Worm (Caenorhabditis elegans): ENCODE results near the gene AH9.6.

Gene AH9.6

DNA sequence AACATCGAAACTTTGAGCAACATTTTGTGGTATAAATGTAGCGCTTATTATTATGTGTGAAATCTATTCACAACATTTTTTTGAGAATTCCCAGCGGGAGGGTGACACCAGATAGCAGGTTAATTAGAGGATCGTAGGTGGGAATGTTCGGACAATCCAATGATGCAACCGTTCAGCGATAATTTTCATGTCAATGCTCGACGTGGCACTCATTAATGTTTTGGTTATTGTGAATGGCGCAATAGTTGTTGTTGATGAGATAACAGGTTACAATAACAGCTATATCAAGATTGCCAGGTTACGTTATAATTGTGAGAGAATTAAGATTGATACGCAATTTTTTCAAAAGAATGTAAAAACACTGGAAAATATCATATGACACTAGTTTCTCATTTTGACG, 36.6 kb downstream of the AH9.6 start:
- TF ChIP-seq nhr-21 (tag; optimal IDR thresholded peaks at IDR 0.05) (no peak), nhr-23 (tag; optimal IDR thresholded peaks at IDR 0.05) (no peak), C34F6.9 (tag; optimal IDR thresholded peaks at IDR 0.05) (no peak), dmd-4 (tag; optimal IDR thresholded peaks at IDR 0.05) (no peak), ztf-1 (GFP tag; conservative IDR thresholded peaks at IDR 0.05) (no peak), lin-11 (tag; optimal IDR thresholded peaks at IDR 0.05) (no peak)

DNA sequence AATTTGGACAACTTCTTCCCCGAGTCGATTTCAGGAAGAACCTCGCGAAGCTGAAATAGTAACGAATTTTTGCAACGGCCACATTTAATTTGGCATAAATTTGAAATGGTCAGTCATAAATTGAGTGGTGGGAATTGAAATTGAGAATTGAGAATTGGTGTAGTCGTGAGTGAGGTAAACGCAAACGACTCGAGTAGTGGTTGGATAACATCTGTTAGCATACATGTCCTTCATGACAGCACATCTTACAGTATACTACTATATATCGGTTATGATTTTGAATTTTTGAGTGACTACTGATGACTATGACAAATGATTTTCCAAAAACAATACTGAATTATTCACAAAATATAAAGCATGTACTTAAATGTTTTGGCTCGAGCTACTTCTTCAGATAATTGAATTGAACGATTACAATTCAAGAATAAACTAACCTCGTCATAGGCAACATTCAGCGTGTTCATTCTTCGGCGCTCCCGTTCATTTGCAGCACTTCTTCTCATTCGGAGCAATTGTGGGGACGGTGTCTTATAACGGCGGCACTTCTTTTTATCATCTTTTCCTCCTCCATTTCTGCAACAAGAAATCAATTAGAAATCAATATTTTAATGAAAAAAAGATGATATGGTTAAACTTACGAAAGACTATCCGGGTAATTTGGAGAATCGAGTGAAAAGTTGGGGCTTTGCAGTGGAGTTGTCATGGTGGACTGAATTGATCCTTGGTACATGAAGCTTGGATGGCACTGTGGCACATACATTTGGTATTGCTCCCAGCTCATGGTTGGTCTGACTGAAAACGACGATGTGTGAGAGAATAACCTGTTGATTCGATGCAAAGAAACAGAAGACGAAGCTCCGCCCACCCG, 38.4 kb downstream of the AH9.6 start, which contains the start of gene lin-32:
lin-32 (minus strand) TSS at position 818 of the 868 bp plus-strand sequence.
- TF ChIP-seq nhr-77 (tag; optimal IDR thresholded peaks at IDR 0.05), result no peak
- no peak for TF ChIP-seq lsy-2 (tag; optimal IDR thresholded peaks at IDR 0.05)
- TF ChIP-seq nhr-23 (tag; optimal IDR thresholded peaks at IDR 0.05), result no peak
- no peak for TF ChIP-seq egl-27 (tag; optimal IDR thresholded peaks at IDR 0.05)
- TF ChIP-seq ztf-1 (GFP tag; conservative IDR thresholded peaks at IDR 0.05), result no peak
- TF ChIP-seq mdl-1 (tag; optimal IDR thresholded peaks at IDR 0.05), result no peak
- TF ChIP-seq lin-11 (tag; optimal IDR thresholded peaks at IDR 0.05), result no peak
- TF ChIP-seq mab-5 (tag; optimal IDR thresholded peaks at IDR 0.05), result no peak
- TF ChIP-seq gmeb-1 (tag; optimal IDR thresholded peaks at IDR 0.05), result no peak
- no peak for TF ChIP-seq nhr-237 (tag; optimal IDR thresholded peaks at IDR 0.05)
- no peak for TF ChIP-seq elt-1 (tag; optimal IDR thresholded peaks at IDR 0.05)
- no peak for TF ChIP-seq aly-2 (tag; optimal IDR thresholded peaks at IDR 0.05)
- TF ChIP-seq nhr-10 (tag; optimal IDR thresholded peaks at IDR 0.05), result no peak
- no peak for TF ChIP-seq F13H6.1 (tag; optimal IDR thresholded peaks at IDR 0.05)
- TF ChIP-seq C34F6.9 (tag; optimal IDR thresholded peaks at IDR 0.05), result no peak
- TF ChIP-seq crh-2 (tag; optimal IDR thresholded peaks at IDR 0.05), result no peak

DNA sequence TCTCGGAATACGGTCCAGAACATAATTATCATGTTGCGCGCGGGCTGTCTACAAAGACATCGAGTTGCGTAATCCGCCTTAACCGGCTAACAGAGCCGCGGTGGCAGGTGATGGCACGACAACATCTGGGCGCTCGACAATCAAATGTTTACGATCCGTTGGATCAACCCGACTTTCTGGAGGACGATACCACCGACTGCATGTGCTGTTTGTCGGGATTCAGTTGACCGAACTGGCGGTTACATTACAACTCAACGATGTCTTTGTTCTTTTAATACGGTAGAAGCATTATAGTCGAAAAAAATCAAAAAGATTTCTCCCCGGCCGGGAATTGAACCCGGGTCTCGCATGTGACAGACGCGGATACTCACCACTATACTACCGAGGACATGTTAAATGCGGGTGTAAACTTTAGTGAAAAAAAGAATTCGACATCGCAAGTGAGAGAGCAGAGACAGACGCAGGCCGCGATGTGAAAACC, 41.0 kb downstream of the AH9.6 start:
- TF ChIP-seq unc-55 (GFP tag; optimal IDR thresholded peaks at IDR 0.05) (peak; percentile 76), gmeb-1 (tag; optimal IDR thresholded peaks at IDR 0.05) (peak; percentile 44), sem-4 (tag; optimal IDR thresholded peaks at IDR 0.05) (peak; percentile 24), mdl-1 (tag; optimal IDR thresholded peaks at IDR 0.05) (peak in 1 of 2 experiments; percentile 26), sma-9 (GFP tag; optimal IDR thresholded peaks at IDR 0.05) (peak; percentile 81), sma-9 (tag; optimal IDR thresholded peaks at IDR 0.05) (no peak), fos-1 (tag; optimal IDR thresholded peaks at IDR 0.05) (peak; percentile 38), mbf-1 (tag; optimal IDR thresholded peaks at IDR 0.05) (no peak), ZK546.5 (tag; optimal IDR thresholded peaks at IDR 0.05) (no peak), nhr-21 (tag; optimal IDR thresholded peaks at IDR 0.05) (peak; percentile 76), nhr-6 (tag; optimal IDR thresholded peaks at IDR 0.05) (peak; percentile 22), nhr-25 (tag; optimal IDR thresholded peaks at IDR 0.05) (peak; percentile 41), ztf-4 (tag; optimal IDR thresholded peaks at IDR 0.05) (no peak), ceh-82 (tag; optimal IDR thresholded peaks at IDR 0.05) (no peak), nhr-12 (tag; optimal IDR thresholded peaks at IDR 0.05) (no peak), dmd-4 (tag; optimal IDR thresholded peaks at IDR 0.05) (no peak), elt-1 (tag; optimal IDR thresholded peaks at IDR 0.05) (no peak), snpc-4 (tag; optimal IDR thresholded peaks at IDR 0.05) (peak; percentile 48), aly-2 (tag; optimal IDR thresholded peaks at IDR 0.05) (no peak), Y55F3AM.14 (GFP tag; optimal IDR thresholded peaks at IDR 0.05) (peak; percentile 50), unc-62 (GFP tag; optimal IDR thresholded peaks at IDR 0.05) (no peak), lsy-2 (tag; optimal IDR thresholded peaks at IDR 0.05) (peak; percentile 53 to 66), nhr-23 (tag; optimal IDR thresholded peaks at IDR 0.05) (no peak), blmp-1 (tag; optimal IDR thresholded peaks at IDR 0.05; ENCODE audit: insufficient read depth) (no peak), crh-2 (tag; optimal IDR thresholded peaks at IDR 0.05) (peak; percentile 71), ztf-11 (tag; optimal IDR thresholded peaks at IDR 0.05) (no peak), nhr-11 (tag; optimal IDR thresholded peaks at IDR 0.05) (no peak), lin-11 (tag; optimal IDR thresholded peaks at IDR 0.05) (peak; percentile 69), F13H6.1 (tag; optimal IDR thresholded peaks at IDR 0.05) (peak; percentile 54), alr-1 (tag; optimal IDR thresholded peaks at IDR 0.05) (no peak), ztf-1 (GFP tag; conservative IDR thresholded peaks at IDR 0.05) (no peak), ceh-16 (tag; optimal IDR thresholded peaks at IDR 0.05) (no peak), ama-1 (optimal IDR thresholded peaks at IDR 0.05) (no peak), C34F6.9 (tag; optimal IDR thresholded peaks at IDR 0.05) (peak; percentile 55), nhr-129 (tag; optimal IDR thresholded peaks at IDR 0.05) (peak; percentile 77), lin-13 (GFP tag; optimal IDR thresholded peaks at IDR 0.05) (peak; percentile 70), skn-1 (tag; optimal IDR thresholded peaks at IDR 0.05) (no peak), R02D3.7 (tag; optimal IDR thresholded peaks at IDR 0.05) (no peak), mab-5 (tag; optimal IDR thresholded peaks at IDR 0.05) (no peak), egl-27 (tag; optimal IDR thresholded peaks at IDR 0.05) (no peak), nhr-237 (tag; optimal IDR thresholded peaks at IDR 0.05) (no peak), nhr-10 (tag; optimal IDR thresholded peaks at IDR 0.05) (no peak), unc-39 (tag; optimal IDR thresholded peaks at IDR 0.05) (no peak), elt-3 (tag; optimal IDR thresholded peaks at IDR 0.05) (no peak), lin-39 (tag; optimal IDR thresholded peaks at IDR 0.05) (no peak)
